Fruit fly (Drosophila melanogaster): ENCODE data around the gene tgo.

The tgo gene

DNA sequence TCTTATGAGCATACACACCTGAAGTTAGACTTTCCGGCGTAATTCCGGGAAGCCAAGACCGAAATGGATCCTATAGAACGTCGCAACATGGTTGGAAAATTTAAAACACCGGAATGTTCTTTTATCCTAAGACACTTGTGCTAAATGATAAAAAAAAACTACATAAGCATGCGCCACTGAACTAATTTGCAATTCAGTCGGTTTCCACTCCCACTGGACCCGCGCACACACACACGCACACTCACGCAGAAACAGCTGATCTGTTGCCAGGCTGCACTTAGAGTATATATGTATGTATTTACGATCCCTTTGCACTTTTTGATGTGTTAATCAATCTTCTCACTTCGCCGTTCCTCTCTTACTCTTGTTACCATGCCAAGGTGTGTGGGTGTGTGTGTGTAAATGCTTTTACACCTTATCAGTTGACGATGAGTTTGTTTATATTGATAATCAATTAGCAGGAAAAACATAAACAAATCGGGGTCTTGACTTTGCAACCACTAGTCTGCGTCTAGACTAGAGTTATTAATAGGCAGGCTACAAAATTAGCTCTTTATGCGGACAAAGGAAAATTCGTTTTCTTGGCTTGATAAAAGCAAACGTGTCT lies 28.7 kb upstream of the tgo start, which contains the start of gene Mst85C (continued):
- TF ChIP-seq CG1792 (GFP tag; optimal IDR thresholded peaks at IDR 0.05) (no peak), zfh1 (GFP tag; IDR thresholded peaks at IDR 0.05) (no peak), Pdp1 (GFP tag; optimal IDR thresholded peaks at IDR 0.05) (peak in 1 of 2 experiments; percentile 53), CG34422 (GFP tag; IDR thresholded peaks at IDR 0.05) (no peak), Oaz (GFP tag; IDR thresholded peaks at IDR 0.05) (no peak), Deaf1 (tag; optimal IDR thresholded peaks at IDR 0.05) (no peak), CG16863 (GFP tag; optimal IDR thresholded peaks at IDR 0.05) (no peak), CG10274 (GFP tag; optimal IDR thresholded peaks at IDR 0.05) (no peak), CG17328 (GFP tag; IDR thresholded peaks at IDR 0.05) (no peak), gsb-n (tag; optimal IDR thresholded peaks at IDR 0.05) (no peak), HHEX (GFP tag; optimal IDR thresholded peaks at IDR 0.05) (no peak), CG10979 (tag; optimal IDR thresholded peaks at IDR 0.05) (no peak), CG31365 (tag; optimal IDR thresholded peaks at IDR 0.05) (peak; percentile 23), CG15601 (tag; optimal IDR thresholded peaks at IDR 0.05) (peak; percentile 17), bcd (GFP tag; optimal IDR thresholded peaks at IDR 0.05) (no peak), CG2199 (GFP tag; IDR thresholded peaks at IDR 0.05) (no peak), CG7745 (tag; optimal IDR thresholded peaks at IDR 0.05) (no peak), ewg (GFP tag; optimal IDR thresholded peaks at IDR 0.05) (peak; percentile 26), grn (GFP tag; optimal IDR thresholded peaks at IDR 0.05) (no peak), CG9609 (GFP tag; optimal IDR thresholded peaks at IDR 0.05) (no peak), zfh2 (GFP tag; optimal IDR thresholded peaks at IDR 0.05) (no peak), CG10959 (GFP tag; IDR thresholded peaks at IDR 0.05) (no peak), sug (tag; optimal IDR thresholded peaks at IDR 0.05) (no peak), danr (GFP tag; IDR thresholded peaks at IDR 0.05) (no peak), gem (tag; optimal IDR thresholded peaks at IDR 0.05) (no peak), bab2 (GFP tag; optimal IDR thresholded peaks at IDR 0.05) (no peak), pros (GFP tag; optimal IDR thresholded peaks at IDR 0.05) (peak; percentile 98), grau (tag; optimal IDR thresholded peaks at IDR 0.05) (no peak), CG15073 (GFP tag; optimal IDR thresholded peaks at IDR 0.05) (no peak), CG11560 (tag; IDR thresholded peaks at IDR 0.05) (no peak), cwo (GFP tag; optimal IDR thresholded peaks at IDR 0.05) (no peak), CG17385 (GFP tag; optimal IDR thresholded peaks at IDR 0.05) (no peak), CoRest (tag; optimal IDR thresholded peaks at IDR 0.05) (no peak), ham (GFP tag; IDR thresholded peaks at IDR 0.05) (no peak), ara (GFP tag; IDR thresholded peaks at IDR 0.05) (no peak), Mrtf (GFP tag; IDR thresholded peaks at IDR 0.05) (no peak), tio (GFP tag; optimal IDR thresholded peaks at IDR 0.05) (no peak), E2f2 (GFP tag; IDR thresholded peaks at IDR 0.05) (no peak), CG4404 (GFP tag; IDR thresholded peaks at IDR 0.05) (no peak), nmo (GFP tag; optimal IDR thresholded peaks at IDR 0.05) (no peak), nerfin-1 (tag; optimal IDR thresholded peaks at IDR 0.05) (no peak), onecut (GFP tag; IDR thresholded peaks at IDR 0.05) (0 out of 2 replicates have a peak, but pooled peaks have one; percentile 0), CG9727 (GFP tag; optimal IDR thresholded peaks at IDR 0.05) (no peak), dati (GFP tag; IDR thresholded peaks at IDR 0.05) (no peak), pfk (GFP tag; optimal IDR thresholded peaks at IDR 0.05) (no peak), wek (GFP tag; optimal IDR thresholded peaks at IDR 0.05) (no peak), hb (GFP tag; IDR thresholded peaks at IDR 0.05; ENCODE audit: partially characterized antibody) (no peak), lbe (GFP tag; optimal IDR thresholded peaks at IDR 0.05) (peak; percentile 20), CG12219 (GFP tag; optimal IDR thresholded peaks at IDR 0.05) (no peak), kay (GFP tag; optimal IDR thresholded peaks at IDR 0.05) (no peak), CG3726 (GFP tag; IDR thresholded peaks at IDR 0.05) (no peak)

Data from whole organism, embryonic.